Worm (Caenorhabditis elegans): ENCODE data around the gene dnj-1.

ce11 chrIV:11350809-11351208 lies 52.0 kb downstream of the dnj-1 start:
- TF ChIP-seq unc-39 (tag; optimal IDR thresholded peaks at IDR 0.05) (no peak), nhr-23 (tag; optimal IDR thresholded peaks at IDR 0.05) (no peak), mdl-1 (tag; optimal IDR thresholded peaks at IDR 0.05) (no peak), ama-1 (optimal IDR thresholded peaks at IDR 0.05) (no peak), lsy-2 (tag; optimal IDR thresholded peaks at IDR 0.05) (peak in 1 of 2 experiments; percentile 7), ztf-11 (tag; optimal IDR thresholded peaks at IDR 0.05) (no peak), zag-1 (tag; optimal IDR thresholded peaks at IDR 0.05) (no peak), ZK546.5 (tag; optimal IDR thresholded peaks at IDR 0.05) (no peak)

All from whole organism, L2 larva.